Fruit fly (Drosophila melanogaster): ENCODE data around the gene Nepl17.
A peak's percentile ranks its signal among the peaks of the same experiment; 100 is the strongest.

The Nepl17 gene

dm6 chr3R:28904816-28905435 lies 32.2 kb downstream of the Nepl17 start (continued):
- TF ChIP-seq sim (GFP tag; IDR thresholded peaks at IDR 0.05) (0 out of 2 replicates have a peak, but pooled peaks have one; percentile 20), Max (GFP tag; optimal IDR thresholded peaks at IDR 0.05) (peak; percentile 4), CG1832 (GFP tag; optimal IDR thresholded peaks at IDR 0.05) (no peak), GATAe (GFP tag; conservative IDR thresholded peaks at IDR 0.05) (0 out of 2 replicates have a peak, but pooled peaks have one; percentile 29), tgo (GFP tag; IDR thresholded peaks at IDR 0.05) (peak; percentile 83), chif (GFP tag; optimal IDR thresholded peaks at IDR 0.05) (peak; percentile 42 to 79), ato (GFP tag; IDR thresholded peaks at IDR 0.05; ENCODE audit: partially characterized antibody) (no peak), CG14667 (GFP tag; IDR thresholded peaks at IDR 0.05) (peak; percentile 81), D19A (tag; optimal IDR thresholded peaks at IDR 0.05) (peak; percentile 42), jumu (GFP tag; optimal IDR thresholded peaks at IDR 0.05) (peak; percentile 76), CG33557 (GFP tag; optimal IDR thresholded peaks at IDR 0.05) (no peak), gcm (GFP tag; optimal IDR thresholded peaks at IDR 0.05) (peak; percentile 42), CG14050 (GFP tag; IDR thresholded peaks at IDR 0.05) (peak; percentile 58), CG4707 (GFP tag; optimal IDR thresholded peaks at IDR 0.05) (peak; percentile 33), CG10543 (GFP tag; optimal IDR thresholded peaks at IDR 0.05) (peak; percentile 59), CG8290 (GFP tag; optimal IDR thresholded peaks at IDR 0.05) (no peak), CG8290 (tag; optimal IDR thresholded peaks at IDR 0.05) (peak in 1 of 2 experiments; percentile 93), Mes4 (GFP tag; optimal IDR thresholded peaks at IDR 0.05) (peak; percentile 41), dysf (GFP tag; IDR thresholded peaks at IDR 0.05) (peak; percentile 91), peb (GFP tag; IDR thresholded peaks at IDR 0.05) (peak; percentile 35; the same call in 1 of the 2 replicates), fru (optimal IDR thresholded peaks at IDR 0.05) (no peak), btn (GFP tag; optimal IDR thresholded peaks at IDR 0.05) (peak; percentile 24), h (optimal IDR thresholded peaks at IDR 0.05) (no peak), CG8478 (optimal IDR thresholded peaks at IDR 0.05) (no peak), sob (GFP tag; IDR thresholded peaks at IDR 0.05) (peak; percentile 84), CTCF (GFP tag; optimal IDR thresholded peaks at IDR 0.05) (no peak), ab (GFP tag; optimal IDR thresholded peaks at IDR 0.05) (peak; percentile 65), CG7357 (GFP tag; IDR thresholded peaks at IDR 0.05) (peak; percentile 74), CG42726 (GFP tag; IDR thresholded peaks at IDR 0.05; ENCODE audit: partially characterized antibody) (no peak), slbo (GFP tag; IDR thresholded peaks at IDR 0.05) (peak; percentile 94), dm (GFP tag; optimal IDR thresholded peaks at IDR 0.05) (peak; percentile 11), CG7839 (tag; optimal IDR thresholded peaks at IDR 0.05) (peak; percentile 82), Eip74EF (GFP tag; optimal IDR thresholded peaks at IDR 0.05) (peak in 1 of 2 experiments; percentile 47), rib (GFP tag; IDR thresholded peaks at IDR 0.05) (peak; percentile 77), gfzf (GFP tag; optimal IDR thresholded peaks at IDR 0.05) (no peak), CG15011 (GFP tag; optimal IDR thresholded peaks at IDR 0.05) (peak; percentile 29), CG10209 (GFP tag; optimal IDR thresholded peaks at IDR 0.05) (peak; percentile 65), Hmr (GFP tag; optimal IDR thresholded peaks at IDR 0.05) (peak; percentile 67), CG17912 (GFP tag; optimal IDR thresholded peaks at IDR 0.05) (no peak), ERR (GFP tag; optimal IDR thresholded peaks at IDR 0.05) (peak; percentile 75), CG3407 (GFP tag; optimal IDR thresholded peaks at IDR 0.05) (peak; percentile 42), Chrac-16 (GFP tag; optimal IDR thresholded peaks at IDR 0.05) (peak; percentile 70), Fer3 (tag; optimal IDR thresholded peaks at IDR 0.05) (peak; percentile 70), Atf-2 (GFP tag; optimal IDR thresholded peaks at IDR 0.05) (peak; percentile 75), CG6272 (GFP tag; IDR thresholded peaks at IDR 0.05) (peak; percentile 72), cg (GFP tag; optimal IDR thresholded peaks at IDR 0.05) (no peak), emc (GFP tag; optimal IDR thresholded peaks at IDR 0.05) (peak; percentile 73), ranshi (GFP tag; IDR thresholded peaks at IDR 0.05) (peak; percentile 86), Dip3 (GFP tag; optimal IDR thresholded peaks at IDR 0.05) (peak; percentile 82), CG1024 (GFP tag; IDR thresholded peaks at IDR 0.05) (peak; percentile 48; the same call in 1 of the 2 replicates), Hr78 (GFP tag; optimal IDR thresholded peaks at IDR 0.05) (no peak), gsb-n (tag; optimal IDR thresholded peaks at IDR 0.05) (peak; percentile 25)
